Fruit fly (Drosophila melanogaster) whole organism, embryonic: ENCODE results near the gene CG31797.

Source experiments
- CG10267 ChIP-seq: fragments of 200-800 bp; sonication (Bioruptor generic); optimal IDR thresholded peaks from 2 replicates; lab custom pipeline; 2018; ENCODE audit warnings: missing biosample characterization, mild to moderate bottlenecking, missing genetic modification characterization, moderate library complexity
- CG10654 ChIP-seq: fragments of 200-800 bp; sonication (Bioruptor generic); optimal IDR thresholded peaks from 2 replicates; lab custom pipeline; 2016; ENCODE audit warnings: missing biosample characterization, missing genetic modification characterization
- CG10959 ChIP-seq: fragments of 200-800 bp; sonication (Bioruptor generic); IDR thresholded peaks from 2 replicates; pipeline ENCODE4 v1.3.6; 2022; ENCODE audit warnings: missing biosample characterization, missing genetic modification characterization
- CG13296 ChIP-seq: fragments of 200-800 bp; sonication (Bioruptor generic); optimal IDR thresholded peaks from 3 replicates; lab custom pipeline; 2018; ENCODE audit warnings: missing biosample characterization, mild to moderate bottlenecking, missing genetic modification characterization
- CG1603 ChIP-seq: fragments of 200-800 bp; sonication (Bioruptor generic); optimal IDR thresholded peaks from 2 replicates; lab custom pipeline; 2019; ENCODE audit warnings: missing biosample characterization, mild to moderate bottlenecking, missing genetic modification characterization, moderate library complexity
- CG16813 ChIP-seq: fragments of 200-800 bp; sonication (Bioruptor generic); IDR thresholded peaks from 3 replicates; pipeline ENCODE4 v1.3.6; 2022; ENCODE audit warnings: missing biosample characterization, missing genetic modification characterization; ENCODE audit not compliant: partially characterized antibody
- CG17186 ChIP-seq: fragments of 200-800 bp; sonication (Bioruptor generic); optimal IDR thresholded peaks from 3 replicates; lab custom pipeline; 2017; ENCODE audit warnings: missing biosample characterization, missing genetic modification reagents, missing genetic modification characterization
- CG17328 ChIP-seq: fragments of 200-800 bp; sonication (Bioruptor generic); IDR thresholded peaks from 2 replicates; pipeline ENCODE4 v1.3.6; 2022; ENCODE audit warnings: missing biosample characterization, missing genetic modification characterization
- CG17361 ChIP-seq: fragments of 200-800 bp; sonication (Bioruptor generic); IDR thresholded peaks from 3 replicates; pipeline ENCODE4 v1.3.6; 2022; ENCODE audit warnings: missing biosample characterization, missing genetic modification characterization
- CG17829 ChIP-seq: fragments of 200-800 bp; optimal IDR thresholded peaks from 2 replicates; lab custom pipeline; 2019; ENCODE audit warnings: missing biosample characterization, mild to moderate bottlenecking, missing genetic modification characterization, moderate library complexity
- CG18262 ChIP-seq: fragments of 200-800 bp; optimal IDR thresholded peaks from 3 replicates; lab custom pipeline; 2019; ENCODE audit warnings: missing biosample characterization, mild to moderate bottlenecking, missing genetic modification characterization, moderate library complexity
- CG2875 ChIP-seq: fragments of 200-800 bp; sonication (Bioruptor generic); optimal IDR thresholded peaks from 2 replicates; lab custom pipeline; 2017; ENCODE audit warnings: missing biosample characterization, mild to moderate bottlenecking, missing genetic modification characterization, missing genetic modification reagents
- CG4404 ChIP-seq: fragments of 200-800 bp; sonication (Bioruptor generic); IDR thresholded peaks from 2 replicates; pipeline ENCODE4 v1.3.6; 2022; ENCODE audit warnings: missing biosample characterization, missing genetic modification characterization
- CG4707 ChIP-seq: fragments of 200-800 bp; sonication (Bioruptor generic); optimal IDR thresholded peaks from 2 replicates; lab custom pipeline; 2018; ENCODE audit warnings: missing biosample characterization, mild to moderate bottlenecking, missing genetic modification characterization, moderate library complexity
- CG6791 ChIP-seq: fragments of 200-800 bp; sonication (Bioruptor generic); IDR thresholded peaks from 3 replicates; pipeline ENCODE4 v1.3.6; 2022; ENCODE audit warnings: missing biosample characterization, missing genetic modification characterization; ENCODE audit not compliant: partially characterized antibody
- CG6813 ChIP-seq: fragments of 200-800 bp; sonication (Bioruptor generic); optimal IDR thresholded peaks from 2 replicates; lab custom pipeline; 2017; ENCODE audit warnings: missing biosample characterization, missing genetic modification characterization, mild to moderate bottlenecking, moderate library complexity, missing genetic modification reagents
- CG8388 ChIP-seq: fragments of 200-800 bp; sonication (Bioruptor generic); optimal IDR thresholded peaks from 2 replicates; lab custom pipeline; 2019; ENCODE audit warnings: missing biosample characterization, mild to moderate bottlenecking, missing genetic modification characterization, moderate library complexity
- CG8924 ChIP-seq: fragments of 200-800 bp; optimal IDR thresholded peaks from 3 replicates; lab custom pipeline; 2019; ENCODE audit warnings: missing biosample characterization, mild to moderate bottlenecking, missing genetic modification characterization, moderate library complexity
- CrebB ChIP-seq: fragments of 200-800 bp; sonication (Bioruptor generic); optimal IDR thresholded peaks from 3 replicates; lab custom pipeline; 2018; ENCODE audit warnings: missing biosample characterization, mild to moderate bottlenecking, missing genetic modification characterization
- D19A ChIP-seq: fragments of 200-800 bp; optimal IDR thresholded peaks from 3 replicates; lab custom pipeline; 2019; ENCODE audit warnings: missing biosample characterization, mild to moderate bottlenecking, missing genetic modification characterization, moderate library complexity
- D19B ChIP-seq: fragments of 200-800 bp; sonication (Bioruptor generic); optimal IDR thresholded peaks from 2 replicates; lab custom pipeline; 2017; ENCODE audit warnings: missing biosample characterization, mild to moderate bottlenecking, missing genetic modification characterization
- Dref ChIP-seq: fragments of 200-800 bp; sonication (Bioruptor generic); IDR thresholded peaks from 2 replicates; pipeline ENCODE4 v1.3.6; 2022; ENCODE audit warnings: missing biosample characterization, missing genetic modification characterization
- Fer2 ChIP-seq: fragments of 200-800 bp; sonication (Bioruptor generic); optimal IDR thresholded peaks from 2 replicates; lab custom pipeline; 2018; ENCODE audit warnings: missing biosample characterization, mild to moderate bottlenecking, missing genetic modification characterization, moderate library complexity
- Fer3 ChIP-seq: fragments of 200-800 bp; sonication (Bioruptor generic); optimal IDR thresholded peaks from 2 replicates; lab custom pipeline; 2018; ENCODE audit warnings: missing biosample characterization, mild to moderate bottlenecking, missing genetic modification characterization, moderate library complexity
- NFAT ChIP-seq: fragments of 200-800 bp; sonication (Bioruptor generic); IDR thresholded peaks from 2 replicates; pipeline ENCODE4 v1.3.6; 2022; ENCODE audit warnings: missing biosample characterization, missing genetic modification characterization
- Poxn ChIP-seq: fragments of 200-800 bp; sonication (Bioruptor generic); IDR thresholded peaks from 2 replicates; pipeline ENCODE4 v1.3.6; 2022; ENCODE audit warnings: missing biosample characterization, missing genetic modification characterization
- Stat92E ChIP-seq, 3 experiments: fragments of >200 bp in 2 of 3; fragments of 200-800 bp in 1 of 3; sonication (Bioruptor generic) in 1 of 3; optimal IDR thresholded peaks; 2 replicates each; lab custom pipeline; 2017 to 2019; ENCODE audit warnings: missing biosample characterization in 3 of 3, missing genetic modification characterization in 3 of 3, mild to moderate bottlenecking in 1 of 3, moderate library complexity in 1 of 3
- Taf1 ChIP-seq: fragments of 200-800 bp; sonication (Bioruptor generic); IDR thresholded peaks from 2 replicates; pipeline ENCODE4 v1.3.6; 2022; ENCODE audit warnings: missing biosample characterization, missing genetic modification characterization
- ap ChIP-seq: fragments of 200-800 bp; sonication (Bioruptor generic); IDR thresholded peaks from 2 replicates; pipeline ENCODE4 v1.3.6; 2022; ENCODE audit warnings: missing biosample characterization, missing genetic modification characterization
- ara ChIP-seq: fragments of 200-800 bp; sonication (Bioruptor generic); IDR thresholded peaks from 2 replicates; pipeline ENCODE4 v1.3.6; 2022; ENCODE audit warnings: missing biosample characterization, missing genetic modification characterization
- chif ChIP-seq, 2 experiments: fragments of 200-800 bp; sonication (Bioruptor generic); optimal IDR thresholded peaks; 3 replicates each; lab custom pipeline; 2016; ENCODE audit warnings: missing biosample characterization in 2 of 2, missing genetic modification characterization in 2 of 2
- dmrt11E ChIP-seq: fragments of 200-800 bp; sonication (Bioruptor generic); optimal IDR thresholded peaks from 3 replicates; lab custom pipeline; 2018; ENCODE audit warnings: missing biosample characterization, mild to moderate bottlenecking, missing genetic modification characterization, moderate library complexity
- exex ChIP-seq: fragments of 200-800 bp; sonication (Bioruptor generic); optimal IDR thresholded peaks from 4 replicates; lab custom pipeline; 2018; ENCODE audit warnings: missing biosample characterization, mild to moderate bottlenecking, missing genetic modification characterization, moderate library complexity
- grau ChIP-seq: fragments of 200-800 bp; optimal IDR thresholded peaks from 3 replicates; lab custom pipeline; 2019; ENCODE audit warnings: missing biosample characterization, mild to moderate bottlenecking, missing genetic modification characterization, moderate library complexity
- gsb ChIP-seq: fragments of 200-800 bp; sonication (Bioruptor generic); IDR thresholded peaks from 2 replicates; pipeline ENCODE4 v1.3.6; 2022; ENCODE audit warnings: missing biosample characterization, missing genetic modification characterization
- hth ChIP-seq: fragments of >200 bp; optimal IDR thresholded peaks from 2 replicates; lab custom pipeline; 2017; ENCODE audit warnings: inconsistent platforms
- kah ChIP-seq: fragments of 200-800 bp; sonication (Bioruptor generic); optimal IDR thresholded peaks from 2 replicates; lab custom pipeline; 2018; ENCODE audit warnings: missing biosample characterization, mild to moderate bottlenecking, missing genetic modification characterization
- kay ChIP-seq: fragments of 200-800 bp; sonication (Bioruptor generic); optimal IDR thresholded peaks from 2 replicates; lab custom pipeline; 2016; ENCODE audit warnings: missing biosample characterization, missing genetic modification characterization
- lola ChIP-seq, 3 experiments: fragments of >200 bp in 2 of 3; fragments of 200-800 bp in 1 of 3; sonication (Bioruptor generic) in 1 of 3; optimal IDR thresholded peaks; 2 replicates each; lab custom pipeline; 2017 to 2019; ENCODE audit warnings: missing biosample characterization in 3 of 3, missing genetic modification characterization in 3 of 3, mild to moderate bottlenecking in 1 of 3, moderate library complexity in 1 of 3
- lov ChIP-seq, 2 experiments: fragments of 200-800 bp in 1 of 2; fragments of >200 bp in 1 of 2; sonication (Bioruptor generic) in 1 of 2; IDR thresholded peaks in 1 of 2; optimal IDR thresholded peaks in 1 of 2; 2 replicates in 1 of 2; 3 replicates in 1 of 2; pipeline versions ENCODE4 v1.3.6 to Lab custom; 2017 to 2022; ENCODE audit warnings: missing biosample characterization in 1 of 2, missing genetic modification characterization in 1 of 2
- luna ChIP-seq: fragments of 200-800 bp; sonication (Bioruptor generic); optimal IDR thresholded peaks from 2 replicates; lab custom pipeline; 2016; ENCODE audit warnings: missing biosample characterization, missing genetic modification characterization
- pan ChIP-seq, 4 experiments: fragments of >200 bp in 3 of 4; fragments of 200-800 bp in 1 of 4; sonication (Bioruptor generic) in 1 of 4; optimal IDR thresholded peaks in 3 of 4; IDR thresholded peaks in 1 of 4; 2 replicates each; pipeline versions ENCODE4 v1.3.6 to Lab custom; 2017 to 2022; ENCODE audit warnings: missing biosample characterization in 2 of 4, missing genetic modification characterization in 2 of 4, mixed read lengths in 1 of 4
- phol ChIP-seq: fragments of 200-800 bp; sonication (Bioruptor generic); optimal IDR thresholded peaks from 3 replicates; lab custom pipeline; 2018; ENCODE audit warnings: missing biosample characterization, mild to moderate bottlenecking, missing genetic modification characterization, moderate library complexity
- pros ChIP-seq: fragments of 200-800 bp; sonication (Bioruptor generic); optimal IDR thresholded peaks from 3 replicates; lab custom pipeline; 2019; ENCODE audit warnings: missing biosample characterization, mild to moderate bottlenecking, missing genetic modification characterization, moderate library complexity
- sens ChIP-seq: fragments of 200-800 bp; sonication (Bioruptor generic); peaks from one replicate; lab custom pipeline; 2016; ENCODE audit warnings: missing biosample characterization, missing genetic modification characterization
- stwl ChIP-seq: fragments of 200-800 bp; sonication (Bioruptor generic); optimal IDR thresholded peaks from 3 replicates; lab custom pipeline; 2018; ENCODE audit warnings: missing biosample characterization, mild to moderate bottlenecking, missing genetic modification characterization, moderate library complexity
- vnd ChIP-seq: fragments of 200-800 bp; sonication (Bioruptor generic); IDR thresholded peaks from 3 replicates; pipeline ENCODE4 v1.3.6; 2022; ENCODE audit warnings: missing biosample characterization, missing genetic modification characterization; ENCODE audit not compliant: partially characterized antibody
- zfh1 ChIP-seq: fragments of 200-800 bp; sonication (Bioruptor generic); IDR thresholded peaks from 3 replicates; pipeline ENCODE4 v1.3.6; 2022; ENCODE audit warnings: missing biosample characterization, missing genetic modification characterization

CG31797 gene

DNA sequence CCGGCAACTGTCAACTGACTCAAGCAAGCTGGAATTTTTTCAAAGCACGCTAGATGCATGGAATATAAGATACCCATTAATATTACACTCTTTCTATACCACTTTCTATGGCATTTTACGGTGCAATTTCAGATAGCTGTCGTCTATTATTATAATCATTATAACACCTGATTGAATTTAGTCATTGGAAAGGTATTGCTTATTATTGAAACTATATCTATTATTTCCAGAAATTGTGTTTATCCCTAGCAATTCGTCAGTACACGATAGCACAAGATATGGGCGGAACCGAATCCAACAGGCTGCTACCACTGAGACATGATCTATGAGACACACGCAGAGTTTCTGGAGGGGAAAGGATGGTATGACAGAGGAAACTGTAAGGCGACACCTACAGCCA is 42.6 kb downstream of the CG31797 start:
- TF ChIP-seq Dref (GFP tag; lab: Robert Waterston, UW) = no peak
- TF ChIP-seq CG17328 (GFP tag; lab: Robert Waterston, UW) = peak; percentile 64
- TF ChIP-seq ap (GFP tag; lab: Robert Waterston, UW) = no peak
- TF ChIP-seq grau (tag; lab: Kevin White, UChicago) = peak; percentile 20
- TF ChIP-seq CG6791 = peak; percentile 40; the same call in 1 of the 3 replicates
- peak; percentile 40 for TF ChIP-seq CG10267 (tag; lab: Kevin White, UChicago)
- 0 out of 3 replicates have a peak, but pooled peaks have one; percentile 11 for TF ChIP-seq CG17361
- no peak for TF ChIP-seq Poxn (GFP tag; lab: Robert Waterston, UW)
- TF ChIP-seq CG13296 (GFP tag; lab: Kevin White, UChicago) = no peak
- peak; percentile 26; the same call in 1 of the 3 replicates for TF ChIP-seq CG16813 (GFP tag; lab: Robert Waterston, UW)
- TF ChIP-seq exex (tag; lab: Kevin White, UChicago) = no peak
- TF ChIP-seq chif (GFP tag; optimal IDR thresholded peaks at IDR 0.05; lab: Kevin White, UChicago) = peak in 1 of 2 experiments; percentile 61
- TF ChIP-seq CG17186 (GFP tag; lab: Kevin White, UChicago) = no peak
- TF ChIP-seq luna (GFP tag; lab: Kevin White, UChicago) = no peak
- TF ChIP-seq phol (tag; lab: Kevin White, UChicago) = peak; percentile 42
- peak; percentile 50 for TF ChIP-seq CG8924 (tag; lab: Kevin White, UChicago)
- TF ChIP-seq kay (GFP tag; lab: Kevin White, UChicago) = no peak
- peak; percentile 26 for TF ChIP-seq D19A (tag; lab: Kevin White, UChicago)
- TF ChIP-seq zfh1 = peak; percentile 46; the same call in 1 of the 3 replicates
- TF ChIP-seq gsb (GFP tag; lab: Robert Waterston, UW) = no peak
- TF ChIP-seq hth (lab: Kevin White, UChicago) = peak; percentile 80
- peak; percentile 91 for TF ChIP-seq sens (GFP tag; lab: Kevin White, UChicago)
- TF ChIP-seq stwl (tag; lab: Kevin White, UChicago) = peak; percentile 15
- TF ChIP-seq CG10654 (GFP tag; lab: Kevin White, UChicago) = no peak
- TF ChIP-seq CG4707 (GFP tag; lab: Kevin White, UChicago) = no peak
- TF ChIP-seq D19B (GFP tag; lab: Kevin White, UChicago) = peak; percentile 68
- peak in 1 of 3 experiments; percentile 60 for TF ChIP-seq lola (GFP tag; optimal IDR thresholded peaks at IDR 0.05; lab: Kevin White, UChicago)
- peak; percentile 60 for TF ChIP-seq CG1603 (tag; lab: Kevin White, UChicago)
- no peak for TF ChIP-seq CG6813 (GFP tag; lab: Kevin White, UChicago)
- no peak for TF ChIP-seq lov (optimal IDR thresholded peaks at IDR 0.05; lab: Kevin White, UChicago)
- no peak for TF ChIP-seq lov (GFP tag; IDR thresholded peaks at IDR 0.05; lab: Robert Waterston, UW)
- TF ChIP-seq CG17829 (tag; lab: Kevin White, UChicago) = peak; percentile 54
- TF ChIP-seq CG18262 (tag; lab: Kevin White, UChicago) = peak; percentile 63
- no peak for TF ChIP-seq vnd (GFP tag; lab: Robert Waterston, UW)
- TF ChIP-seq CrebB (tag; lab: Kevin White, UChicago) = no peak
- peak in 1 of 2 experiments; percentile 75 for TF ChIP-seq pan (optimal IDR thresholded peaks at IDR 0.05; lab: Kevin White, UChicago)
- TF ChIP-seq pan (GFP tag; optimal IDR thresholded peaks at IDR 0.05 in 1 of 2, IDR thresholded peaks at IDR 0.05 in 1 of 2) = peak in 1 of 2 experiments; percentile 66
- TF ChIP-seq CG8388 (GFP tag; lab: Kevin White, UChicago) = peak; percentile 29
- no peak for TF ChIP-seq Taf1
- peak; percentile 59 for TF ChIP-seq kah (GFP tag; lab: Kevin White, UChicago)
- peak; percentile 83 for TF ChIP-seq dmrt11E (tag; lab: Kevin White, UChicago)
- peak in 1 of 3 experiments; percentile 16 for TF ChIP-seq Stat92E (GFP tag; optimal IDR thresholded peaks at IDR 0.05; lab: Kevin White, UChicago)
- TF ChIP-seq NFAT (GFP tag; lab: Robert Waterston, UW) = no peak
- TF ChIP-seq CG10959 (GFP tag; lab: Robert Waterston, UW) = peak; percentile 23; the same call in 1 of the 2 replicates
- peak; percentile 71 for TF ChIP-seq CG4404 (GFP tag; lab: Robert Waterston, UW)
- TF ChIP-seq CG2875 = no peak
- peak; percentile 50 for TF ChIP-seq pros (GFP tag; lab: Kevin White, UChicago)
- TF ChIP-seq ara (GFP tag; lab: Robert Waterston, UW) = 0 out of 2 replicates have a peak, but pooled peaks have one; percentile 27
- TF ChIP-seq Fer3 (tag; lab: Kevin White, UChicago) = no peak
- no peak for TF ChIP-seq Fer2 (tag; lab: Kevin White, UChicago)
